Worm (Caenorhabditis elegans): ENCODE data around the gene ced-5.

ced-5 gene

ce11 chrIV:10461767-10462166 lies 22.1 kb upstream of the ced-5 start, which contains the start of gene mec-3:
TSS of gene mec-3 (minus strand) at chrIV:10461867.
- no peak for TF ChIP-seq egl-5 (tag; optimal IDR thresholded peaks at IDR 0.05)
- TF ChIP-seq ceh-28 (tag; optimal IDR thresholded peaks at IDR 0.05) = no peak
- TF ChIP-seq aly-2 (tag; optimal IDR thresholded peaks at IDR 0.05) = no peak
- TF ChIP-seq nfya-1 (tag; optimal IDR thresholded peaks at IDR 0.05; ENCODE audit: insufficient read depth) = peak; percentile 10

- TF ChIP-seq fkh-10 (GFP tag; optimal IDR thresholded peaks at IDR 0.05) = no peak
- no peak for TF ChIP-seq tbx-2 (tag; optimal IDR thresholded peaks at IDR 0.05)
- TF ChIP-seq hmg-11 (tag; optimal IDR thresholded peaks at IDR 0.05) = no peak
- no peak for TF ChIP-seq lin-39 (tag; optimal IDR thresholded peaks at IDR 0.05)
- no peak for TF ChIP-seq egl-5 (tag; optimal IDR thresholded peaks at IDR 0.05)
- no peak for TF ChIP-seq ztf-4 (tag; optimal IDR thresholded peaks at IDR 0.05)
- no peak for TF ChIP-seq mdl-1 (tag; optimal IDR thresholded peaks at IDR 0.05)
- TF ChIP-seq skn-1 (tag; optimal IDR thresholded peaks at IDR 0.05) = no peak
- no peak for TF ChIP-seq elt-3 (tag; optimal IDR thresholded peaks at IDR 0.05)
Measured at ce11 chrIV:10462608-10463007, 21.3 kb upstream of the ced-5 start.

- TF ChIP-seq nhr-28 (tag; optimal IDR thresholded peaks at IDR 0.05) = no peak
- peak; percentile 97 for TF ChIP-seq pqm-1 (tag; optimal IDR thresholded peaks at IDR 0.05)
- TF ChIP-seq ama-1 (optimal IDR thresholded peaks at IDR 0.05) = no peak
- TF ChIP-seq skn-1 (tag; optimal IDR thresholded peaks at IDR 0.05) = peak; percentile 78
- peak; percentile 30 for TF ChIP-seq fos-1 (tag; optimal IDR thresholded peaks at IDR 0.05)
- peak; percentile 95 for TF ChIP-seq elt-2 (tag; optimal IDR thresholded peaks at IDR 0.05)
- TF ChIP-seq jun-1 (tag; optimal IDR thresholded peaks at IDR 0.05) = peak; percentile 51
Measured at ce11 chrIV:10463127-10463526, 20.8 kb upstream of the ced-5 start.

- TF ChIP-seq zag-1 (tag; optimal IDR thresholded peaks at IDR 0.05) (no peak), ceh-28 (tag; optimal IDR thresholded peaks at IDR 0.05) (no peak), ceh-16 (tag; optimal IDR thresholded peaks at IDR 0.05) (no peak), ztf-4 (tag; optimal IDR thresholded peaks at IDR 0.05) (no peak), pha-4 (tag; optimal IDR thresholded peaks at IDR 0.05) (peak; percentile 3), elt-3 (tag; optimal IDR thresholded peaks at IDR 0.05) (no peak), R02D3.7 (tag; optimal IDR thresholded peaks at IDR 0.05) (no peak), ztf-11 (tag; optimal IDR thresholded peaks at IDR 0.05) (no peak), ceh-9 (tag; optimal IDR thresholded peaks at IDR 0.05) (no peak), elt-2 (tag; optimal IDR thresholded peaks at IDR 0.05) (peak; percentile 71), fkh-2 (tag; optimal IDR thresholded peaks at IDR 0.05) (no peak), nhr-23 (tag; optimal IDR thresholded peaks at IDR 0.05) (no peak)
Measured at ce11 chrIV:10463987-10464638, 19.8 kb upstream of the ced-5 start, which contains the start of gene ugt-43. TSS of gene ugt-43 (plus strand) at chrIV:10464588.

- TF ChIP-seq ZK546.5 (tag; optimal IDR thresholded peaks at IDR 0.05) (no peak), ceh-16 (tag; optimal IDR thresholded peaks at IDR 0.05) (no peak), nfya-1 (tag; optimal IDR thresholded peaks at IDR 0.05; ENCODE audit: insufficient read depth) (no peak)
Measured at ce11 chrIV:10465764-10466163, 18.1 kb upstream of the ced-5 start.

- TF ChIP-seq elt-2 (tag; optimal IDR thresholded peaks at IDR 0.05) = peak; percentile 85
- TF ChIP-seq pqm-1 (tag; optimal IDR thresholded peaks at IDR 0.05) = peak; percentile 84
- no peak for TF ChIP-seq ZK546.5 (tag; optimal IDR thresholded peaks at IDR 0.05)
Measured at ce11 chrIV:10466398-10466797, 17.5 kb upstream of the ced-5 start.

- TF ChIP-seq pqm-1 (tag; optimal IDR thresholded peaks at IDR 0.05) (peak; percentile 2), snpc-4 (tag; optimal IDR thresholded peaks at IDR 0.05) (no peak), pha-4 (tag; optimal IDR thresholded peaks at IDR 0.05) (peak; percentile 2), fkh-2 (tag; optimal IDR thresholded peaks at IDR 0.05) (no peak), elt-2 (tag; optimal IDR thresholded peaks at IDR 0.05) (peak; percentile 66), ceh-82 (tag; optimal IDR thresholded peaks at IDR 0.05) (no peak), mml-1 (tag; optimal IDR thresholded peaks at IDR 0.05) (no peak)
Measured at ce11 chrIV:10467347-10467746, 16.6 kb upstream of the ced-5 start.
